Fruit fly (Drosophila melanogaster): ENCODE results near the gene acj6.

dm6 chrX:15380207-15380606, 1.3 kb upstream of the acj6 start:
- TF ChIP-seq insv (optimal IDR thresholded peaks at IDR 0.05): no peak
- TF ChIP-seq psq (optimal IDR thresholded peaks at IDR 0.05): no peak
- TF ChIP-seq h (optimal IDR thresholded peaks at IDR 0.05): no peak

Data from Kc167 (cell line).